Worm (Caenorhabditis elegans): ENCODE measurements around the gene C25F9.9.

C25F9.9 gene

DNA sequence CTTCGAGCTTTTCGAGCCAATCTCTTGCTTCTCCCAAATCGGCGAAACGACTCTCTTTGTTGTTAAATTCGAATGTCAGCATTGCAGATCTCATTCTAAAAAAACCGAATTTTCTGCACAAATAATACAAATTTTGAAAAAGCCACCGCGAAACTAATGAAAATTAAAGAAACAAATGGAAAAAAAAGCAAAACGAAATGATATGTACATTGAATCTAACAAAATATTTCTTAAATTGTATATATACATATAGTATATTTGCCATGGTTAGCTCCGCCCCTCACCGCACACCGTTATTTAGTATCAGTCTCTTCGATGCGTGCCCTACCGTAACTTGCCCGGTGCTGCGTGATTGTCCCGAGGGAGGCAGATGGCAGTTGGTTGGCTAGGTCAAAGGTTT, 15.8 kb upstream of the C25F9.9 start, which contains the start of gene srw-86:
Gene srw-86 (minus strand): TSS at position 101 of the 400 bp plus-strand sequence.
- TF ChIP-seq mef-2 (tag; optimal IDR thresholded peaks at IDR 0.05) (no peak), lsy-2 (tag; optimal IDR thresholded peaks at IDR 0.05) (no peak), vab-15 (tag; optimal IDR thresholded peaks at IDR 0.05) (no peak), efl-1 (optimal IDR thresholded peaks at IDR 0.05) (no peak), efl-1 (GFP tag; optimal IDR thresholded peaks at IDR 0.05 in 1 of 2) (no peak), unc-86 (tag; optimal IDR thresholded peaks at IDR 0.05) (no peak), swsn-7 (tag; optimal IDR thresholded peaks at IDR 0.05) (no peak), grh-1 (GFP tag; IDR thresholded peaks at IDR 0.05) (no peak), Y116A8C.19 (tag; optimal IDR thresholded peaks at IDR 0.05; ENCODE audit: borderline replicate concordance) (no peak), xbp-1 (tag; optimal IDR thresholded peaks at IDR 0.05) (no peak), sptf-1 (tag; optimal IDR thresholded peaks at IDR 0.05) (no peak), snu-23 (GFP tag; optimal IDR thresholded peaks at IDR 0.05) (no peak)

DNA sequence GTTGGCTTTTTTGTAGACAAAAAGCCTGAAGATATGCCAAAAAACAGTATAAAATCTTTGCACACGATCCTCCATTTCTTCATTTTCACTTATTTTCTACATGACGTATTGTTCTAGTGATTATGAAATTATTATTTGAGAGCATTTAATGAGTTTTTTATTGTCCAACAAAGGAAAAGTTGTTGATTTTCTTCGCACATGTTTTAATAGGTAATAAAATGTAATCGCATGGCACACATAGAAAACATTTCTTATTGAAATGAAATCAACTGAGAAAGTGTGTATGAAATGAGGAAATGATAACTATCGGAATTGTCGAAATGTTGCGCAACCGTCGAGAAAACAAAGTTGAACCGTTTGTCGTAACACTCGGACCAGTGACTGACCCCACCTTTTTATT, 15.0 kb upstream of the C25F9.9 start:
- peak; percentile 62 for TF ChIP-seq tlp-1 (tag; optimal IDR thresholded peaks at IDR 0.05)
- TF ChIP-seq elt-2 (tag; optimal IDR thresholded peaks at IDR 0.05), result peak; percentile 32
- no peak for TF ChIP-seq mef-2 (tag; optimal IDR thresholded peaks at IDR 0.05)
- no peak for TF ChIP-seq efl-1 (optimal IDR thresholded peaks at IDR 0.05)
- TF ChIP-seq efl-1 (GFP tag; optimal IDR thresholded peaks at IDR 0.05 in 1 of 2), result peak in 1 of 2 experiments; percentile 9

DNA sequence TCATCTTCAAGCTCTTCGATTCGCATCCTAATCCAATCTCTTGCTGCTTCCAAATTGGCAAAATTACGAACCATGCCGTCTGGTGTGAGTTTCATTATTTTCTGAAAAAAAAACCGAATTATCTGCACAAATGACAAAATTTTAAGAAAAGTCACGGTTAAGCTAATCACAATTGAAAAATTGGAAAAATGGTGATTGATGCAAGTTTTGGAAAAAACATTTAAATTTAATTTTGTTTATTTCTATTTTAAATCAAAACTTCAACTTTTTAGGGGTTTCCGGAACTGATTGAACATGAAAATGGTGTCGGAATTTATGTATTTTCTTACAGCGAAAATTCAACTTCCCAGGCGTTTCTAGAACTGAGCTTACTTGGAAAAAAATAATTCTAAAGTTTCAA, 13.6 kb upstream of the C25F9.9 start, which contains the start of gene C25F9.12:
Gene C25F9.12 (minus strand): TSS at position 101 of the 400 bp plus-strand sequence.
- no peak for TF ChIP-seq xbp-1 (tag; optimal IDR thresholded peaks at IDR 0.05)
- no peak for TF ChIP-seq ceh-90 (tag; optimal IDR thresholded peaks at IDR 0.05)
- no peak for TF ChIP-seq fkh-10 (GFP tag; optimal IDR thresholded peaks at IDR 0.05)
- TF ChIP-seq aly-2 (tag; optimal IDR thresholded peaks at IDR 0.05), result no peak
- TF ChIP-seq lin-13 (GFP tag; optimal IDR thresholded peaks at IDR 0.05), result no peak
- TF ChIP-seq dsc-1 (tag; optimal IDR thresholded peaks at IDR 0.05), result no peak
- no peak for TF ChIP-seq Y116A8C.19 (tag; optimal IDR thresholded peaks at IDR 0.05; ENCODE audit: borderline replicate concordance)
- TF ChIP-seq isw-1 (GFP tag; IDR thresholded peaks at IDR 0.05), result no peak
- no peak for TF ChIP-seq zip-4 (GFP tag; optimal IDR thresholded peaks at IDR 0.05)
- TF ChIP-seq mab-9 (GFP tag; IDR thresholded peaks at IDR 0.05), result no peak
- TF ChIP-seq nhr-76 (tag; optimal IDR thresholded peaks at IDR 0.05), result no peak
- no peak for TF ChIP-seq nhr-85 (tag)
- TF ChIP-seq F16B12.6 (tag; optimal IDR thresholded peaks at IDR 0.05), result no peak
- TF ChIP-seq nhr-12 (tag; optimal IDR thresholded peaks at IDR 0.05), result no peak
- no peak for TF ChIP-seq snpc-4 (tag; optimal IDR thresholded peaks at IDR 0.05)
- TF ChIP-seq irx-1 (tag; optimal IDR thresholded peaks at IDR 0.05), result no peak
- TF ChIP-seq efl-1 (optimal IDR thresholded peaks at IDR 0.05), result no peak
- no peak for TF ChIP-seq efl-1 (GFP tag; optimal IDR thresholded peaks at IDR 0.05 in 1 of 2)
- no peak for TF ChIP-seq hlh-17 (GFP tag; optimal IDR thresholded peaks at IDR 0.05; ENCODE audit: borderline replicate concordance)
- no peak for TF ChIP-seq nhr-90 (tag; optimal IDR thresholded peaks at IDR 0.05; ENCODE audit: poor library complexity)
- no peak for TF ChIP-seq sox-4 (tag; optimal IDR thresholded peaks at IDR 0.05)

- TF ChIP-seq ets-5 (GFP tag; IDR thresholded peaks at IDR 0.05) (no peak), unc-130 (tag; optimal IDR thresholded peaks at IDR 0.05) (no peak), grh-1 (GFP tag; IDR thresholded peaks at IDR 0.05) (no peak), sptf-1 (tag; optimal IDR thresholded peaks at IDR 0.05) (no peak), snu-23 (GFP tag; optimal IDR thresholded peaks at IDR 0.05) (no peak), efl-1 (optimal IDR thresholded peaks at IDR 0.05) (no peak), efl-1 (GFP tag; optimal IDR thresholded peaks at IDR 0.05 in 1 of 2) (peak in 1 of 2 experiments; percentile 68), pag-3 (tag; optimal IDR thresholded peaks at IDR 0.05; ENCODE audit: borderline replicate concordance, insufficient read depth) (no peak), isw-1 (GFP tag; IDR thresholded peaks at IDR 0.05) (no peak), swsn-7 (tag; optimal IDR thresholded peaks at IDR 0.05) (no peak)
Measured at ce11 chrV:19403619-19404018, 12.8 kb upstream of the C25F9.9 start.

ce11 chrV:19405276-19405815, 11.1 kb upstream of the C25F9.9 start, which contains the start of the genes C25F9.6 and C25F9.10:
TSS of gene C25F9.6 (minus strand) at chrV:19405326.
TSS of gene C25F9.10 (plus strand) at chrV:19405729.
- TF ChIP-seq lin-35 (GFP tag; optimal IDR thresholded peaks at IDR 0.05), result peak in 1 of 2 experiments; percentile 72
- peak; percentile 15 for TF ChIP-seq elt-2 (tag; optimal IDR thresholded peaks at IDR 0.05)
- TF ChIP-seq fkh-10 (GFP tag; optimal IDR thresholded peaks at IDR 0.05), result no peak
- TF ChIP-seq dpl-1 (GFP tag; optimal IDR thresholded peaks at IDR 0.05), result peak in 1 of 3 experiments; percentile 35
- no peak for TF ChIP-seq fkh-8 (tag; optimal IDR thresholded peaks at IDR 0.05)
- TF ChIP-seq C04F5.9 (tag; optimal IDR thresholded peaks at IDR 0.05), result no peak
- no peak for TF ChIP-seq efl-1 (optimal IDR thresholded peaks at IDR 0.05)
- peak in 1 of 2 experiments; percentile 97 for TF ChIP-seq efl-1 (GFP tag; optimal IDR thresholded peaks at IDR 0.05 in 1 of 2)
- TF ChIP-seq nhr-47 (tag; optimal IDR thresholded peaks at IDR 0.05), result no peak
- TF ChIP-seq fos-1 (tag; optimal IDR thresholded peaks at IDR 0.05), result no peak
